Worm (Caenorhabditis elegans) whole organism, late embryonic: Measurements from ENCODE around the gene sulp-7.

Experiments used
- C38D4.7 ChIP-seq: fragments of 200-800 bp; sonication (Bioruptor generic); optimal IDR thresholded peaks from 2 replicates; lab custom pipeline; 2018; ENCODE audit warnings: mild to moderate bottlenecking, missing genetic modification characterization, moderate library complexity, missing compliant biosample characterization
- K02D7.2 ChIP-seq: sonication (generic microtip); optimal IDR thresholded peaks from 2 replicates; lab custom pipeline; 2017; ENCODE audit warnings: mild to moderate bottlenecking, missing genetic modification characterization, missing compliant biosample characterization
- K09A11.1 ChIP-seq: sonication (generic microtip); optimal IDR thresholded peaks from 2 replicates; lab custom pipeline; 2017; ENCODE audit warnings: antibody characterized with exemption, mild to moderate bottlenecking, missing genetic modification characterization, missing compliant biosample characterization; ENCODE audit not compliant: insufficient read depth
- T23F11.4 ChIP-seq: fragments of 200-800 bp; sonication (Bioruptor generic); optimal IDR thresholded peaks from 2 replicates; lab custom pipeline; 2018; ENCODE audit warnings: mild to moderate bottlenecking, missing genetic modification characterization, missing compliant biosample characterization
- ceh-14 ChIP-seq: sonication (generic microtip); optimal IDR thresholded peaks from 2 replicates; lab custom pipeline; 2016; ENCODE audit warnings: missing genotype, missing genetic modification characterization, missing compliant biosample characterization
- ceh-2 ChIP-seq: sonication (generic microtip); optimal IDR thresholded peaks from 2 replicates; lab custom pipeline; 2016; ENCODE audit warnings: missing genotype, missing genetic modification characterization, missing compliant biosample characterization
- ceh-22 ChIP-seq: sonication (generic microtip); optimal IDR thresholded peaks from 2 replicates; lab custom pipeline; 2017; ENCODE audit warnings: missing biosample characterization, missing genetic modification characterization
- ceh-24 ChIP-seq: sonication (generic microtip); optimal IDR thresholded peaks from 2 replicates; lab custom pipeline; 2016; ENCODE audit warnings: mild to moderate bottlenecking, missing genetic modification characterization, missing compliant biosample characterization
- ceh-31 ChIP-seq: sonication (generic microtip); optimal IDR thresholded peaks from 2 replicates; lab custom pipeline; 2016; ENCODE audit warnings: missing genetic modification characterization, missing compliant biosample characterization
- ceh-45 ChIP-seq: fragments of 200-800 bp; sonication (Bioruptor generic); IDR thresholded peaks from 2 replicates; pipeline ENCODE4 v1.3.6; 2022; ENCODE audit warnings: missing genetic modification reagents, missing genetic modification characterization, missing compliant biosample characterization
- ceh-6 ChIP-seq: fragments of 200-800 bp; sonication (Bioruptor generic); optimal IDR thresholded peaks from 2 replicates; lab custom pipeline; 2018; ENCODE audit warnings: mild to moderate bottlenecking, missing genetic modification characterization, missing compliant biosample characterization
- ceh-9 ChIP-seq: sonication (generic microtip); optimal IDR thresholded peaks from 2 replicates; lab custom pipeline; 2016; ENCODE audit warnings: mild to moderate bottlenecking, missing genetic modification characterization, inconsistent platforms, missing compliant biosample characterization
- che-1 ChIP-seq: sonication (generic microtip); optimal IDR thresholded peaks from 2 replicates; lab custom pipeline; 2016; ENCODE audit warnings: mild to moderate bottlenecking, missing genetic modification characterization, missing compliant biosample characterization
- dmd-4 ChIP-seq: sonication (generic microtip); optimal IDR thresholded peaks from 2 replicates; lab custom pipeline; 2016; ENCODE audit warnings: borderline replicate concordance, missing genetic modification characterization, missing compliant biosample characterization
- elt-2 ChIP-seq: sonication (generic microtip); optimal IDR thresholded peaks from 2 replicates; lab custom pipeline; 2016; ENCODE audit warnings: missing genetic modification reagents, missing genetic modification characterization, missing compliant biosample characterization
- elt-4 ChIP-seq: sonication (generic microtip); optimal IDR thresholded peaks from 2 replicates; lab custom pipeline; 2016; ENCODE audit warnings: missing genetic modification characterization, missing compliant biosample characterization
- ets-4 ChIP-seq: sonication (generic microtip); optimal IDR thresholded peaks from 2 replicates; lab custom pipeline; 2016; ENCODE audit warnings: missing genetic modification characterization, missing compliant biosample characterization
- fax-1 ChIP-seq: sonication (generic microtip); optimal IDR thresholded peaks from 2 replicates; lab custom pipeline; 2016; ENCODE audit warnings: missing genotype, missing genetic modification characterization, missing compliant biosample characterization
- fkh-6 ChIP-seq: sonication (generic microtip); optimal IDR thresholded peaks from 2 replicates; lab custom pipeline; 2016; ENCODE audit warnings: missing genetic modification characterization, missing compliant biosample characterization
- gmeb-2 ChIP-seq: sonication (generic microtip); optimal IDR thresholded peaks from 2 replicates; lab custom pipeline; 2016; ENCODE audit warnings: missing genetic modification characterization, inconsistent platforms, missing compliant biosample characterization
- hlh-15 ChIP-seq: sonication (generic microtip); optimal IDR thresholded peaks from 2 replicates; lab custom pipeline; 2016; ENCODE audit warnings: missing genetic modification characterization, missing compliant biosample characterization
- hlh-8 ChIP-seq: sonication (generic microtip); optimal IDR thresholded peaks from 2 replicates; lab custom pipeline; 2016; ENCODE audit warnings: missing genotype, missing genetic modification characterization, missing compliant biosample characterization
- lin-11 ChIP-seq: fragments of 200-800 bp; sonication (Bioruptor generic); optimal IDR thresholded peaks from 2 replicates; lab custom pipeline; 2018; ENCODE audit warnings: mild to moderate bottlenecking, missing genetic modification characterization, missing compliant biosample characterization
- mec-3 ChIP-seq: sonication (generic microtip); optimal IDR thresholded peaks from 2 replicates; lab custom pipeline; 2016; ENCODE audit warnings: borderline replicate concordance, missing genetic modification characterization, missing compliant biosample characterization
- nfya-1 ChIP-seq: sonication (generic microtip); optimal IDR thresholded peaks from 2 replicates; lab custom pipeline; 2017; ENCODE audit warnings: missing genetic modification characterization, mild to moderate bottlenecking, missing compliant biosample characterization, antibody characterized with exemption, moderate library complexity
- nhr-11 ChIP-seq: fragments of 150-350 bp; optimal IDR thresholded peaks from 2 replicates; lab custom pipeline; 2014; ENCODE audit warnings: missing biosample characterization, missing genetic modification characterization
- nhr-232 ChIP-seq: sonication (generic microtip); optimal IDR thresholded peaks from 2 replicates; lab custom pipeline; 2016; ENCODE audit warnings: missing genetic modification characterization, missing compliant biosample characterization
- npax-4 ChIP-seq: sonication (generic microtip); optimal IDR thresholded peaks from 2 replicates; lab custom pipeline; 2016; ENCODE audit warnings: missing genetic modification characterization, missing compliant biosample characterization
- odd-2 ChIP-seq: sonication (generic microtip); optimal IDR thresholded peaks from 2 replicates; lab custom pipeline; 2017; ENCODE audit warnings: antibody characterized with exemption, mild to moderate bottlenecking, missing genetic modification characterization, missing compliant biosample characterization
- pag-3 ChIP-seq: sonication (generic microtip); optimal IDR thresholded peaks from 2 replicates; lab custom pipeline; 2016; ENCODE audit warnings: missing compliant biosample characterization, missing genetic modification characterization, borderline replicate concordance
- pat-9 ChIP-seq: fragments of 200-800 bp; sonication (Bioruptor generic); optimal IDR thresholded peaks from 2 replicates; lab custom pipeline; 2018; ENCODE audit warnings: mild to moderate bottlenecking, missing genetic modification characterization, moderate library complexity, missing compliant biosample characterization
- pax-1 ChIP-seq: fragments of 150-350 bp; optimal IDR thresholded peaks from 2 replicates; lab custom pipeline; 2014; ENCODE audit warnings: missing biosample characterization, missing genetic modification characterization
- pha-2 ChIP-seq: sonication (generic microtip); optimal IDR thresholded peaks from 2 replicates; lab custom pipeline; 2017; ENCODE audit warnings: mild to moderate bottlenecking, missing genetic modification characterization, missing compliant biosample characterization
- pha-4 ChIP-seq: fragments of 150-350 bp; optimal IDR thresholded peaks from 2 replicates; lab custom pipeline; 2018; ENCODE audit warnings: missing biosample characterization, missing genetic modification reagents, missing genetic modification characterization
- pqm-1 ChIP-seq: sonication (generic microtip); optimal IDR thresholded peaks from 2 replicates; lab custom pipeline; 2016; ENCODE audit warnings: missing genetic modification characterization, missing compliant biosample characterization
- ref-2 ChIP-seq: sonication (generic microtip); optimal IDR thresholded peaks from 2 replicates; lab custom pipeline; 2016; ENCODE audit warnings: missing genetic modification characterization, missing compliant biosample characterization
- rnt-1 ChIP-seq: sonication (generic microtip); optimal IDR thresholded peaks from 2 replicates; lab custom pipeline; 2016; ENCODE audit warnings: missing genetic modification characterization, missing compliant biosample characterization
- sdc-2 ChIP-seq: sonication (generic microtip); optimal IDR thresholded peaks from 2 replicates; lab custom pipeline; 2016; ENCODE audit warnings: missing genotype, missing genetic modification characterization, missing compliant biosample characterization
- sox-2 ChIP-seq: fragments of 200-800 bp; sonication (Bioruptor generic); IDR thresholded peaks from 2 replicates; pipeline ENCODE4 v1.3.6; 2022; ENCODE audit warnings: missing genetic modification reagents, missing genetic modification characterization, missing compliant biosample characterization
- sox-4 ChIP-seq: sonication (generic microtip); optimal IDR thresholded peaks from 2 replicates; lab custom pipeline; 2017; ENCODE audit warnings: mild to moderate bottlenecking, missing genetic modification characterization, inconsistent platforms, missing compliant biosample characterization
- syd-9 ChIP-seq: sonication (generic microtip); optimal IDR thresholded peaks from 2 replicates; lab custom pipeline; 2016; ENCODE audit warnings: mild to moderate bottlenecking, missing genetic modification characterization, moderate library complexity, missing compliant biosample characterization
- tbx-2 ChIP-seq: sonication (generic microtip); optimal IDR thresholded peaks from 2 replicates; lab custom pipeline; 2016; ENCODE audit warnings: missing genetic modification characterization, missing compliant biosample characterization
- tbx-7 ChIP-seq: sonication (generic microtip); optimal IDR thresholded peaks from 2 replicates; lab custom pipeline; 2016; ENCODE audit warnings: missing genotype, missing genetic modification characterization, missing compliant biosample characterization
- ttx-3 ChIP-seq: sonication (generic microtip); optimal IDR thresholded peaks from 2 replicates; lab custom pipeline; 2016; ENCODE audit warnings: missing genetic modification reagents, missing genetic modification characterization, missing compliant biosample characterization
- unc-42 ChIP-seq: sonication (generic microtip); optimal IDR thresholded peaks from 2 replicates; lab custom pipeline; 2016; ENCODE audit warnings: missing genotype, missing genetic modification characterization, missing compliant biosample characterization
- unc-55 ChIP-seq: sonication (generic microtip); optimal IDR thresholded peaks from 2 replicates; lab custom pipeline; 2017; ENCODE audit warnings: missing biosample characterization, missing genetic modification reagents, missing genetic modification characterization
- unc-86 ChIP-seq: sonication (generic microtip); optimal IDR thresholded peaks from 2 replicates; lab custom pipeline; 2016; ENCODE audit warnings: missing genetic modification characterization, missing compliant biosample characterization
- zip-5 ChIP-seq: sonication (generic microtip); optimal IDR thresholded peaks from 2 replicates; lab custom pipeline; 2016; ENCODE audit warnings: missing genetic modification characterization, missing compliant biosample characterization
- ztf-16 ChIP-seq: sonication (generic microtip); optimal IDR thresholded peaks from 2 replicates; lab custom pipeline; 2017; ENCODE audit warnings: missing genetic modification characterization, missing compliant biosample characterization

Gene sulp-7

ce11 chrX:11080170-11080728, at the start of gene sulp-7:
Gene sulp-7 (plus strand): TSS chrX:11080678.
- TF ChIP-seq hlh-15, result no peak
- TF ChIP-seq ref-2 (tag; lab: Kevin White, UChicago), result no peak
- TF ChIP-seq elt-4 (tag; lab: Kevin White, UChicago), result no peak
- no peak for TF ChIP-seq hlh-8
- no peak for TF ChIP-seq dmd-4 (tag; lab: Kevin White, UChicago)
- TF ChIP-seq sox-2 (GFP tag; lab: Robert Waterston, UW), result no peak

DNA sequence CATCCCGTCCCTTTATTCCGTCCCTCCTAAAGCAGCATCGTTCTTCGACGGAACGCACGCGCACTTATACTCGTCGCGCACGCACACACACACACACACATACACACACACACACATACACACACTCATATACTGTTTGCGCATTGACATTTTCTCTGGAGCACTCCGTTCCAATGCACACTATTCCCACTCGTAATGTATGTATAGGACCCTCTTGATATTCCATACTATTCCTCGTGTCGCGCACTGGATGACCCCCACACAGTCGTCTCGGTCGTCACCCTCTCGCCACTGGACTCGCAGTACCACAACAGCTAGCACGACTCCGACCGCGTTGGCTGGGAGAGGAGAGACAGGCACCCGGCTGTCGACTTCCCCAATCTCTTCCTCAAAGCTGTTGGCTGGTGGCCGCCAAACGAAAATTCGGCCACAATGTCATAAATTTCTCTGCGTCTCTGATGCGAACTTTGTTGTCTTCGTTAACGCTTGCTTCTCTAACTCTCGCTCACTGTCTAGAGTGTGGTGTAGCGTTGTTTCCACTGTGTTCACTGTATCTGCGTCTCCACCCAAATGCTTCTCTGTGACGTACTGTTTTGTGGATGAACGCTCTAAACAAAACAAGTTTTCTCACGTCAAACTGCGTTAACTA, 49.3 kb upstream of the sulp-7 start:
- TF ChIP-seq pha-4 (no peak), nhr-11 (tag; lab: Kevin White, UChicago) (no peak), dmd-4 (tag; lab: Kevin White, UChicago) (no peak), che-1 (no peak), fax-1 (tag; lab: Kevin White, UChicago) (no peak), ztf-16 (tag; lab: Kevin White, UChicago) (peak; percentile 64), unc-55 (GFP tag; lab: Kevin White, UChicago) (peak; percentile 85), pqm-1 (no peak), pag-3 (tag; lab: Kevin White, UChicago) (peak; percentile 58), pax-1 (tag; lab: Kevin White, UChicago) (peak; percentile 67), lin-11 (tag; lab: Kevin White, UChicago) (no peak), ref-2 (tag; lab: Kevin White, UChicago) (peak; percentile 89), tbx-2 (tag; lab: Kevin White, UChicago) (peak; percentile 96), pha-2 (tag; lab: Kevin White, UChicago) (peak; percentile 57), ttx-3 (tag; lab: Kevin White, UChicago) (no peak), ets-4 (tag; lab: Kevin White, UChicago) (peak; percentile 74), ceh-24 (no peak), sdc-2 (peak; percentile 83), pat-9 (tag; lab: Kevin White, UChicago) (peak; percentile 52), zip-5 (no peak), elt-4 (tag; lab: Kevin White, UChicago) (no peak), ceh-2 (tag; lab: Kevin White, UChicago) (peak; percentile 86), ceh-6 (GFP tag; lab: Kevin White, UChicago) (peak; percentile 76), npax-4 (tag; lab: Kevin White, UChicago) (no peak), fkh-6 (tag; lab: Kevin White, UChicago) (no peak), K02D7.2 (no peak), odd-2 (tag; lab: Kevin White, UChicago) (no peak), tbx-7 (tag; lab: Kevin White, UChicago) (peak; percentile 58), ceh-22 (tag; lab: Kevin White, UChicago) (peak; percentile 18), C38D4.7 (GFP tag; lab: Kevin White, UChicago) (no peak), rnt-1 (tag; lab: Kevin White, UChicago) (peak; percentile 94), ceh-45 (GFP tag; lab: Robert Waterston, UW) (no peak), K09A11.1 (tag; lab: Kevin White, UChicago) (peak; percentile 16), unc-42 (tag; lab: Kevin White, UChicago) (peak; percentile 85), hlh-8 (peak; percentile 69), nhr-232 (tag; lab: Kevin White, UChicago) (no peak), nfya-1 (tag; lab: Kevin White, UChicago) (peak; percentile 89), ceh-9 (no peak), sox-4 (tag; lab: Kevin White, UChicago) (no peak), gmeb-2 (tag; lab: Kevin White, UChicago) (no peak), mec-3 (tag; lab: Kevin White, UChicago) (peak; percentile 3), syd-9 (peak; percentile 73), unc-86 (tag; lab: Kevin White, UChicago) (no peak), ceh-31 (tag; lab: Kevin White, UChicago) (peak; percentile 97), elt-2 (tag; lab: Kevin White, UChicago) (peak; percentile 40), ceh-14 (peak; percentile 80), T23F11.4 (GFP tag; lab: Kevin White, UChicago) (peak; percentile 57)
